Fruit fly (Drosophila melanogaster) whole organism, prepupa: ENCODE data around the gene CG10470.

Experiments used
- Blimp-1 ChIP-seq: fragments of 200-800 bp; sonication (Bioruptor generic); optimal IDR thresholded peaks from 3 replicates; lab custom pipeline; 2017; ENCODE audit warnings: missing biosample characterization, missing genetic modification characterization, mild to moderate bottlenecking, moderate library complexity, missing genetic modification reagents
- CG11294 ChIP-seq: fragments of 200-800 bp; sonication (Bioruptor generic); IDR thresholded peaks from 2 replicates; pipeline ENCODE4 v1.3.6; 2022; ENCODE audit warnings: missing biosample characterization, missing genetic modification characterization
- CG1621 ChIP-seq: fragments of 200-800 bp; sonication (Bioruptor generic); optimal IDR thresholded peaks from 3 replicates; lab custom pipeline; 2018; ENCODE audit warnings: missing biosample characterization, mild to moderate bottlenecking, missing genetic modification characterization
- CG16779 ChIP-seq: fragments of 200-800 bp; sonication (Bioruptor generic); optimal IDR thresholded peaks from 3 replicates; lab custom pipeline; 2017; ENCODE audit warnings: missing biosample characterization, mild to moderate bottlenecking, missing genetic modification characterization
- CG3032 ChIP-seq: fragments of 200-800 bp; optimal IDR thresholded peaks from 2 replicates; lab custom pipeline; 2019; ENCODE audit warnings: missing biosample characterization, mild to moderate bottlenecking, missing genetic modification characterization, moderate library complexity
- CG34406 ChIP-seq: fragments of 200-800 bp; sonication (Bioruptor generic); optimal IDR thresholded peaks from 3 replicates; lab custom pipeline; 2016; ENCODE audit warnings: missing biosample characterization, missing genetic modification characterization
- CG3919 ChIP-seq: fragments of 200-800 bp; sonication (Bioruptor generic); optimal IDR thresholded peaks from 3 replicates; lab custom pipeline; 2016; ENCODE audit warnings: missing biosample characterization, missing genetic modification characterization
- CG4318 ChIP-seq: fragments of 200-800 bp; sonication (Bioruptor generic); optimal IDR thresholded peaks from 3 replicates; lab custom pipeline; 2017; ENCODE audit warnings: missing biosample characterization, mild to moderate bottlenecking, missing genetic modification characterization
- CG6163 ChIP-seq: fragments of 200-800 bp; sonication (Bioruptor generic); IDR thresholded peaks from 3 replicates; pipeline ENCODE4 v1.3.6; 2022; ENCODE audit warnings: missing biosample characterization, missing genetic modification characterization
- CG6276 ChIP-seq: fragments of 200-800 bp; sonication (Bioruptor generic); optimal IDR thresholded peaks from 2 replicates; lab custom pipeline; 2017; ENCODE audit warnings: missing biosample characterization, mild to moderate bottlenecking, missing genetic modification characterization
- CG6792 ChIP-seq: fragments of 200-800 bp; sonication (Bioruptor generic); optimal IDR thresholded peaks from 3 replicates; lab custom pipeline; 2016; ENCODE audit warnings: missing biosample characterization, missing genetic modification characterization
- CG6808 ChIP-seq: fragments of 200-800 bp; sonication (Bioruptor generic); optimal IDR thresholded peaks from 3 replicates; lab custom pipeline; 2017; ENCODE audit warnings: missing biosample characterization, missing genetic modification characterization, mild to moderate bottlenecking, moderate library complexity, missing genetic modification reagents
- CG6854 ChIP-seq: fragments of 200-800 bp; sonication (Bioruptor generic); optimal IDR thresholded peaks from 2 replicates; lab custom pipeline; 2017; ENCODE audit warnings: missing biosample characterization, mild to moderate bottlenecking, missing genetic modification characterization
- CG7368 ChIP-seq: fragments of 200-800 bp; sonication (Bioruptor generic); optimal IDR thresholded peaks from 3 replicates; lab custom pipeline; 2016; ENCODE audit warnings: missing biosample characterization, missing genetic modification characterization
- CG8119 ChIP-seq: fragments of 200-800 bp; sonication (Bioruptor generic); IDR thresholded peaks from 3 replicates; pipeline ENCODE4 v1.3.6; 2022; ENCODE audit warnings: missing biosample characterization, missing genetic modification characterization
- CG8319 ChIP-seq: fragments of 200-800 bp; sonication (Bioruptor generic); optimal IDR thresholded peaks from 3 replicates; lab custom pipeline; 2016; ENCODE audit warnings: missing biosample characterization, missing genetic modification characterization
- CG8632 ChIP-seq: fragments of 200-800 bp; sonication (Bioruptor generic); optimal IDR thresholded peaks from 3 replicates; lab custom pipeline; 2016; ENCODE audit warnings: missing biosample characterization, missing genetic modification characterization
- Eip75B ChIP-seq: fragments of 200-800 bp; sonication (Bioruptor generic); optimal IDR thresholded peaks from 3 replicates; lab custom pipeline; 2016; ENCODE audit warnings: missing biosample characterization, missing genetic modification characterization
- Eip78C ChIP-seq: fragments of 200-800 bp; sonication (Bioruptor generic); peaks from one replicate; lab custom pipeline; 2016; ENCODE audit warnings: missing biosample characterization, missing genetic modification characterization
- Eip93F ChIP-seq: fragments of 200-800 bp; sonication (Bioruptor generic); optimal IDR thresholded peaks from 2 replicates; lab custom pipeline; 2016; ENCODE audit warnings: missing biosample characterization, mild to moderate bottlenecking, missing genetic modification characterization
- Ets96B ChIP-seq: fragments of 200-800 bp; optimal IDR thresholded peaks from 2 replicates; lab custom pipeline; 2019; ENCODE audit warnings: missing biosample characterization, mild to moderate bottlenecking, missing genetic modification characterization, moderate library complexity
- Gug ChIP-seq: fragments of 200-800 bp; sonication (Bioruptor generic); IDR thresholded peaks from 2 replicates; pipeline ENCODE4 v1.3.6; 2022; ENCODE audit warnings: missing biosample characterization, missing genetic modification characterization
- Hr38 ChIP-seq: sonication (Bioruptor generic); optimal IDR thresholded peaks from 2 replicates; lab custom pipeline; 2016; ENCODE audit warnings: missing biosample characterization, missing genetic modification characterization
- Hr39 ChIP-seq: fragments of 200-800 bp; sonication (Bioruptor generic); optimal IDR thresholded peaks from 2 replicates; lab custom pipeline; 2016; ENCODE audit warnings: missing biosample characterization, missing genetic modification characterization
- Hr4 ChIP-seq: fragments of 200-800 bp; sonication (Bioruptor generic); optimal IDR thresholded peaks from 3 replicates; lab custom pipeline; 2016; ENCODE audit warnings: missing biosample characterization, missing genetic modification characterization
- Lpt ChIP-seq: fragments of 200-800 bp; sonication (Bioruptor generic); optimal IDR thresholded peaks from 3 replicates; lab custom pipeline; 2016; ENCODE audit warnings: missing biosample characterization, missing genetic modification characterization
- Met ChIP-seq: fragments of 200-800 bp; sonication (Bioruptor generic); optimal IDR thresholded peaks from 3 replicates; lab custom pipeline; 2016; ENCODE audit warnings: missing biosample characterization, missing genetic modification characterization
- OdsH ChIP-seq: fragments of 200-800 bp; sonication (Bioruptor generic); optimal IDR thresholded peaks from 3 replicates; lab custom pipeline; 2016; ENCODE audit warnings: missing biosample characterization, missing genetic modification characterization
- Sox14 ChIP-seq: fragments of 200-800 bp; sonication (Bioruptor generic); optimal IDR thresholded peaks from 3 replicates; lab custom pipeline; 2016; ENCODE audit warnings: missing biosample characterization, missing genetic modification characterization
- achi ChIP-seq: fragments of 200-800 bp; sonication (Bioruptor generic); optimal IDR thresholded peaks from 3 replicates; lab custom pipeline; 2016; ENCODE audit warnings: missing biosample characterization, missing genetic modification characterization
- acj6 ChIP-seq: fragments of 200-800 bp; sonication (Bioruptor generic); optimal IDR thresholded peaks from 3 replicates; lab custom pipeline; 2016; ENCODE audit warnings: missing biosample characterization, missing genetic modification characterization
- cyc ChIP-seq: fragments of 200-800 bp; sonication (Bioruptor generic); optimal IDR thresholded peaks from 3 replicates; lab custom pipeline; 2016; ENCODE audit warnings: missing biosample characterization, missing genetic modification characterization
- dsx ChIP-seq: fragments of 200-800 bp; optimal IDR thresholded peaks from 3 replicates; lab custom pipeline; 2019; ENCODE audit warnings: missing biosample characterization, mild to moderate bottlenecking, missing genetic modification characterization, moderate library complexity; ENCODE audit not compliant: poor library complexity, severe bottlenecking
- eg ChIP-seq: fragments of 200-800 bp; sonication (Bioruptor generic); IDR thresholded peaks from 3 replicates; pipeline ENCODE4 v1.3.6; 2022; ENCODE audit warnings: missing biosample characterization, missing genetic modification characterization
- esn ChIP-seq: fragments of 200-800 bp; sonication (Bioruptor generic); optimal IDR thresholded peaks from 2 replicates; lab custom pipeline; 2016; ENCODE audit warnings: missing biosample characterization, mild to moderate bottlenecking, missing genetic modification characterization, moderate library complexity
- fd59A ChIP-seq: fragments of 200-800 bp; sonication (Bioruptor generic); optimal IDR thresholded peaks from 2 replicates; lab custom pipeline; 2017; ENCODE audit warnings: missing biosample characterization, mild to moderate bottlenecking, missing genetic modification characterization, missing genetic modification reagents
- fd85E ChIP-seq: fragments of 200-800 bp; sonication (Bioruptor generic); optimal IDR thresholded peaks from 3 replicates; lab custom pipeline; 2016; ENCODE audit warnings: missing biosample characterization, missing genetic modification characterization
- fkh ChIP-seq: fragments of 200-800 bp; sonication (Bioruptor generic); optimal IDR thresholded peaks from 3 replicates; lab custom pipeline; 2017; ENCODE audit warnings: missing biosample characterization, mild to moderate bottlenecking, missing genetic modification characterization, moderate library complexity
- lz ChIP-seq: fragments of 200-800 bp; sonication (Bioruptor generic); optimal IDR thresholded peaks from 3 replicates; lab custom pipeline; 2016; ENCODE audit warnings: missing biosample characterization, missing genetic modification characterization
- net ChIP-seq: fragments of 200-800 bp; sonication (Bioruptor generic); optimal IDR thresholded peaks from 3 replicates; lab custom pipeline; 2016; ENCODE audit warnings: missing biosample characterization, missing genetic modification characterization
- pdm3 ChIP-seq: fragments of 200-800 bp; sonication (Bioruptor generic); optimal IDR thresholded peaks from 3 replicates; lab custom pipeline; 2016; ENCODE audit warnings: missing biosample characterization, missing genetic modification characterization
- spab ChIP-seq: fragments of 200-800 bp; sonication (Bioruptor generic); optimal IDR thresholded peaks from 2 replicates; lab custom pipeline; 2017; ENCODE audit warnings: missing biosample characterization, mild to moderate bottlenecking, missing genetic modification characterization, missing genetic modification reagents
- ss ChIP-seq, 2 experiments: fragments of 200-800 bp; sonication (Bioruptor generic); optimal IDR thresholded peaks; 2 replicates in 1 of 2; 3 replicates in 1 of 2; lab custom pipeline; 2017 to 2018; ENCODE audit warnings: mild to moderate bottlenecking in 2 of 2, missing biosample characterization in 2 of 2, missing genetic modification characterization in 2 of 2, moderate library complexity in 1 of 2
- svp ChIP-seq: fragments of 200-800 bp; sonication (Bioruptor generic); peaks from one replicate; lab custom pipeline; 2016; ENCODE audit warnings: missing biosample characterization, missing genetic modification characterization
- topi ChIP-seq: fragments of 200-800 bp; sonication (Bioruptor generic); optimal IDR thresholded peaks from 3 replicates; lab custom pipeline; 2016; ENCODE audit warnings: missing biosample characterization, missing genetic modification characterization
- vri ChIP-seq: fragments of 200-800 bp; sonication (Bioruptor generic); optimal IDR thresholded peaks from 3 replicates; lab custom pipeline; 2016; ENCODE audit warnings: missing biosample characterization, mild to moderate bottlenecking, missing genetic modification characterization

Gene CG10470

DNA sequence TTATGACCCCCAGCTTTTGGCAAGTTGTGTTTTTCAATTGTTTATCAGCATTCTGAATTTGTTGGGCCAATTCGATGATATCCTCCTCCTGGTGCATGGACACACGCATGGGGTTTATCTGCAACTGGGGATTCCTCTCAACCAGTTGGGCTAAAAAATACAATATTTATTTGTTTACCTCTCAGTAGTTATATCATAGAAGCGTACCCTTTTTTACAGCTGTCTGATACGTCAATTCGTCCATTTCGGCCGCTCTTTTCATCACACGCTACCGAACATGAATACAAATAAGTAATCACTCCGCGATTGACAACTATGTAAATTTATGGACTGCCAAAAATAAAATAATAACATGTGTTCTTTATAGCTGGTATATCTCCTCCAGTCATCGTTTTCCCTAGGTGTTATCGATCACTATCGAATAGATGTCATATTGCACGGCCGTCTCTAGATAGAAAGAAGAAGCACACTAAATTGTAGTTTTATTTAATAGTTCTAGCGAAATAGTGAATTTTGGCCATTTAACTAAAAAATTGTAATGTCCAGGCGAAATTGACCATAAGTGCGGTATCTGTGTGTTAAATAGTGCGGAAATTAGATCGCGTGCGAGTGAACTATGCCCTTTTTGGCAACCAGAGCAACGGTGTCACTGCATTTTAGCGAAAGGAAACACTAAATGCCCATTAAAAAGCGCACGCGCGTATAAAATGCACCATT is 14.5 kb upstream of the CG10470 start, which contains the start of the genes mib2 and CG31800:
Gene mib2, plus strand, starts transcription at position 232 of the 717 bp plus-strand sequence.
Gene CG31800, minus strand, starts transcription at position 364 of the 717 bp plus-strand sequence.
- peak; percentile 52 for TF ChIP-seq Eip78C (GFP tag; lab: Kevin White, UChicago)
- TF ChIP-seq CG6792 (GFP tag; lab: Kevin White, UChicago): no peak
- peak; percentile 21 for TF ChIP-seq esn (GFP tag; lab: Kevin White, UChicago)
- TF ChIP-seq CG8119: no peak
- peak; percentile 36 for TF ChIP-seq fkh (GFP tag; lab: Kevin White, UChicago)
- peak; percentile 13 for TF ChIP-seq CG6808
- TF ChIP-seq acj6 (GFP tag; lab: Kevin White, UChicago): peak; percentile 3
- TF ChIP-seq achi: peak; percentile 16
- peak; percentile 58 for TF ChIP-seq dsx (GFP tag; lab: Kevin White, UChicago)
- peak; percentile 71 for TF ChIP-seq svp

DNA sequence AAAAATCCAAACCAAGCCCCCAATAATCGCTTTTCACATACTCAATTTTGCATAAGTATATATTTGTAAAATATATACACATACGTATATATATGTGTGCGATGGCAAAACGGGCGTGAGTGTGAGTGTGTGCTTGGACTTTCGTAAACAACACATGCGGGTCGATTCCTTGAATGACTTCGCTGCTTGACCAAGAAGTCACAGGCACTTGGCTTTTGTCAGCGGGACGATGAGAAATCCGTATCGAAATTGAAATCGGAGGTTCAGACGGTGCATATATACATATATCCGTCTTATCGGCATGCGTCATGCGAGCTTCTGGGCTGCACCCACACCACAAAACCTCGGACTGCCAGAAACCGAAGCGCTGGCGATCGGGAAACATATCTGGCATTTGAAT is 13.9 kb upstream of the CG10470 start:
- no peak for TF ChIP-seq cyc
- TF ChIP-seq Hr4 (GFP tag; lab: Kevin White, UChicago): no peak
- TF ChIP-seq achi: no peak
- TF ChIP-seq Eip93F (GFP tag; lab: Kevin White, UChicago): peak; percentile 37
- TF ChIP-seq svp: peak; percentile 90

DNA sequence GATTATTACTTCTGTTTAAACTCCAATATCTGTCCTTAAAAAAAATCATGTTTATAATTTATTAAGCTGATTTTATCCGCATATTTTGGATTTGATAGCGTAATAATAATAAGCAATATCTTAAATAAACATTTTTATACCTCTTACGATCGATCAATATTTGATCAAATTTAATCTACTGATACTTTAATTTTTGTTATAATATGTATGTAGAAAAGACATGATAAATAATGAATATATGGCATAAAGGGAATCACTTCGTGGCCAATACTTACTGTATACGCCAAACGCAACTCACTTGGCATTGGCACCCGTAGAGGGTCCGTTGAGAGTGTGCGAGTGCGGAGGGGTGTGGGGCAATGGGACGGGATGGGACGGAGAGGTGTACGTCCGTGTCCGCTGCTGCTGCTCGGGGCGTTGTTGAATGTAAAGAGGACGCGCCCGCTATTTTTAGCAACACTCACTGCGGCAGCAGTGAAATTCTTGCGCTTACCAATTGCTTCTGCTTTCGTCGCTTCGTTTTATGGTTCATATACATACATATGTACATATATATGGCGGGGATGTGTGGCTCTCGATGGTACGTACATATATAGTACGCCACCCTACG is 12.7 kb upstream of the CG10470 start:
- no peak for TF ChIP-seq Eip75B
- no peak for TF ChIP-seq topi (GFP tag; lab: Kevin White, UChicago)
- no peak for TF ChIP-seq Gug (GFP tag; lab: Robert Waterston, UW)
- TF ChIP-seq CG8319 (GFP tag; lab: Kevin White, UChicago): no peak
- TF ChIP-seq fd85E: no peak
- peak; percentile 11 for TF ChIP-seq CG3919 (GFP tag; lab: Kevin White, UChicago)
- TF ChIP-seq CG6276 (GFP tag; lab: Kevin White, UChicago): peak; percentile 1
- TF ChIP-seq CG34406 (GFP tag; lab: Kevin White, UChicago): no peak
- TF ChIP-seq vri (GFP tag; lab: Kevin White, UChicago): no peak
- TF ChIP-seq Sox14: no peak
- TF ChIP-seq Eip93F (GFP tag; lab: Kevin White, UChicago): no peak
- no peak for TF ChIP-seq Hr39 (GFP tag; lab: Kevin White, UChicago)
- TF ChIP-seq CG8632: peak; percentile 14
- no peak for TF ChIP-seq Ets96B (tag; lab: Kevin White, UChicago)
- TF ChIP-seq Eip78C (GFP tag; lab: Kevin White, UChicago): peak; percentile 82
- no peak for TF ChIP-seq fd59A (GFP tag; lab: Kevin White, UChicago)
- no peak for TF ChIP-seq lz
- TF ChIP-seq CG6163: no peak
- TF ChIP-seq cyc: no peak
- no peak for TF ChIP-seq Met (GFP tag; lab: Kevin White, UChicago)
- no peak for TF ChIP-seq CG11294 (GFP tag; lab: Robert Waterston, UW)
- TF ChIP-seq Lpt (GFP tag; lab: Kevin White, UChicago): peak; percentile 51
- TF ChIP-seq net (GFP tag; lab: Kevin White, UChicago): no peak
- TF ChIP-seq CG1621 (tag; lab: Kevin White, UChicago): peak; percentile 48
- TF ChIP-seq CG4318 (GFP tag; lab: Kevin White, UChicago): no peak
- no peak for TF ChIP-seq CG7368 (GFP tag; lab: Kevin White, UChicago)
- no peak for TF ChIP-seq Blimp-1 (GFP tag; lab: Kevin White, UChicago)
- no peak for TF ChIP-seq eg (GFP tag; lab: Robert Waterston, UW)
- TF ChIP-seq OdsH (GFP tag; lab: Kevin White, UChicago): no peak
- TF ChIP-seq Hr4 (GFP tag; lab: Kevin White, UChicago): no peak
- peak; percentile 31 for TF ChIP-seq pdm3 (GFP tag; lab: Kevin White, UChicago)
- TF ChIP-seq ss (GFP tag; optimal IDR thresholded peaks at IDR 0.05; lab: Kevin White, UChicago): peak in 1 of 2 experiments; percentile 7
- TF ChIP-seq CG3032: no peak
- TF ChIP-seq acj6 (GFP tag; lab: Kevin White, UChicago): peak; percentile 10
- TF ChIP-seq CG6854 (GFP tag; lab: Kevin White, UChicago): no peak
- no peak for TF ChIP-seq Hr38
- TF ChIP-seq svp: peak; percentile 54
- TF ChIP-seq spab: no peak
- no peak for TF ChIP-seq CG16779 (tag; lab: Kevin White, UChicago)
